Fruit fly (Drosophila melanogaster) whole organism, prepupa: ENCODE data around the gene haf.

ENCODE experiments used
- Blimp-1 ChIP-seq: fragments of 200-800 bp; sonication (Bioruptor generic); optimal IDR thresholded peaks from 3 replicates; lab custom pipeline; 2017; ENCODE audit warnings: missing biosample characterization, missing genetic modification characterization, mild to moderate bottlenecking, moderate library complexity, missing genetic modification reagents
- Eip93F ChIP-seq: fragments of 200-800 bp; sonication (Bioruptor generic); optimal IDR thresholded peaks from 2 replicates; lab custom pipeline; 2016; ENCODE audit warnings: missing biosample characterization, mild to moderate bottlenecking, missing genetic modification characterization
- Hr39 ChIP-seq: fragments of 200-800 bp; sonication (Bioruptor generic); optimal IDR thresholded peaks from 2 replicates; lab custom pipeline; 2016; ENCODE audit warnings: missing biosample characterization, missing genetic modification characterization
- Lpt ChIP-seq: fragments of 200-800 bp; sonication (Bioruptor generic); optimal IDR thresholded peaks from 3 replicates; lab custom pipeline; 2016; ENCODE audit warnings: missing biosample characterization, missing genetic modification characterization
- esn ChIP-seq: fragments of 200-800 bp; sonication (Bioruptor generic); optimal IDR thresholded peaks from 2 replicates; lab custom pipeline; 2016; ENCODE audit warnings: missing biosample characterization, mild to moderate bottlenecking, missing genetic modification characterization, moderate library complexity
- net ChIP-seq: fragments of 200-800 bp; sonication (Bioruptor generic); optimal IDR thresholded peaks from 3 replicates; lab custom pipeline; 2016; ENCODE audit warnings: missing biosample characterization, missing genetic modification characterization

- no peak for TF ChIP-seq Eip93F (GFP tag; lab: Kevin White, UChicago)
- no peak for TF ChIP-seq Hr39
- TF ChIP-seq Blimp-1 (GFP tag; lab: Kevin White, UChicago) = no peak
- TF ChIP-seq Lpt = no peak
- no peak for TF ChIP-seq net (GFP tag; lab: Kevin White, UChicago)
- no peak for TF ChIP-seq esn
Measured at dm6 chr2L:1648677-1649078, 93.7 kb downstream of the haf start.
